Fruit fly (Drosophila melanogaster) whole organism, pupa: ENCODE measurements around the gene TwdlW.

Experiments used
- CG10348 ChIP-seq: fragments of 200-800 bp; sonication (Bioruptor generic); IDR thresholded peaks from 2 replicates; pipeline ENCODE4 v1.3.6; 2022; ENCODE audit warnings: missing biosample characterization, missing genetic modification characterization
- CG13204 ChIP-seq: fragments of 200-800 bp; sonication (Bioruptor generic); optimal IDR thresholded peaks from 2 replicates; lab custom pipeline; 2018; ENCODE audit warnings: missing biosample characterization, mild to moderate bottlenecking, missing genetic modification characterization, moderate library complexity
- CG4496 ChIP-seq: fragments of 200-800 bp; sonication (Bioruptor generic); IDR thresholded peaks from 3 replicates; pipeline ENCODE4 v1.3.6; 2022; ENCODE audit warnings: missing biosample characterization, missing genetic modification characterization
- CG8301 ChIP-seq: fragments of 200-800 bp; sonication (Bioruptor generic); optimal IDR thresholded peaks from 2 replicates; lab custom pipeline; 2018; ENCODE audit warnings: missing biosample characterization, mild to moderate bottlenecking, missing genetic modification characterization
- CG9948 ChIP-seq: fragments of 200-800 bp; sonication (Bioruptor generic); optimal IDR thresholded peaks from 2 replicates; lab custom pipeline; 2018; ENCODE audit warnings: missing biosample characterization, mild to moderate bottlenecking, missing genetic modification characterization, moderate library complexity
- Pif1B ChIP-seq: fragments of 200-800 bp; sonication (Bioruptor generic); optimal IDR thresholded peaks from 3 replicates; lab custom pipeline; 2016; ENCODE audit warnings: missing biosample characterization, missing genetic modification characterization

dm6 chr3R:17108881-17109280 is 33.3 kb downstream of the TwdlW start:
- no peak for TF ChIP-seq CG4496
- no peak for TF ChIP-seq CG10348 (GFP tag; lab: Robert Waterston, UW)
- no peak for TF ChIP-seq CG13204 (GFP tag; lab: Kevin White, UChicago)
- TF ChIP-seq Pif1B (GFP tag; lab: Kevin White, UChicago): no peak
- no peak for TF ChIP-seq CG8301
- TF ChIP-seq CG9948: no peak
